Worm (Caenorhabditis elegans) whole organism, young adult: ENCODE results near the gene ttll-15.

Source experiments
- Y67H2A.10 ChIP-seq: fragments of 200-800 bp; sonication (Bioruptor generic); conservative IDR thresholded peaks from 2 replicates; pipeline ENCODE4 v1.3.6; 2022; ENCODE audit warnings: missing genetic modification reagents, missing genetic modification characterization, missing compliant biosample characterization
- pha-4 ChIP-seq: fragments of 150-350 bp; sonication (generic microtip); optimal IDR thresholded peaks from 2 replicates; lab custom pipeline; 2014; ENCODE audit warnings: missing biosample characterization, missing genetic modification reagents, missing genetic modification characterization

ce11 chrV:10319434-10319833, 38.9 kb upstream of the ttll-15 start, which contains the start of gene B0024.11:
- TF ChIP-seq Y67H2A.10 (GFP tag; lab: Robert Waterston, UW) (no peak), pha-4 (tag; lab: Kevin White, UChicago) (no peak)
